Worm (Caenorhabditis elegans) whole organism, L4/young adult: Measurements from ENCODE around the gene bath-27.

Source experiments
- W03F9.2 ChIP-seq: fragments of 150-350 bp; optimal IDR thresholded peaks from 2 replicates; lab custom pipeline; 2014; ENCODE audit warnings: missing biosample characterization, missing genetic modification characterization
- dao-5 ChIP-seq: sonication (generic microtip); optimal IDR thresholded peaks from 2 replicates; lab custom pipeline; 2016; ENCODE audit warnings: missing genotype, missing genetic modification characterization, moderate library complexity, missing compliant biosample characterization
- him-1 ChIP-seq: sonication (generic microtip); optimal IDR thresholded peaks from 2 replicates; lab custom pipeline; 2016; ENCODE audit warnings: missing genotype, missing genetic modification reagents, missing genetic modification characterization, missing compliant biosample characterization

DNA sequence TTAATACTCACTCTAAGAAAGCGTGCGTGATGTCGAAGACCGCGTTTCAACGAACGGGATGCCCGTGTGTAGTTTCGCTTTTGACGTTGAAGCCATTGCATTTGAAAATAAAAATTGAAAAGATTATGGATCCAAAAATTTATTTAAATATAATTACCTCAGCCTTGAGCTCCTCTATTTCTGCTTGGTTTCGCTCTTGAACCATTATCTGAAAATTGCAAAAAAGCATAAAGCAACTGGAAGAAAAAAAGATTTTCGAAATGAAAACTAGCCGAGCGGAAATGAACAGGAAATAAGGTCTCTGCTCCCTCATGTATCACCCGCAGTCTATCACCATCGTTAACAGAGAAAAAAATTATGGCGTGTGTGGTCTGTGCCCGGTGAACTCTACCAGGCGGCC lies 8.2 kb downstream of the bath-27 start, which contains the start of gene Y49F6C.6:
- TF ChIP-seq W03F9.2 (tag; lab: Kevin White, UChicago) (no peak), dao-5 (tag; lab: Kevin White, UChicago) (no peak), him-1 (tag; lab: Kevin White, UChicago) (no peak)
